Fruit fly (Drosophila melanogaster): ENCODE measurements around the gene Cyt-c-p.

Cyt-c-p gene

DNA sequence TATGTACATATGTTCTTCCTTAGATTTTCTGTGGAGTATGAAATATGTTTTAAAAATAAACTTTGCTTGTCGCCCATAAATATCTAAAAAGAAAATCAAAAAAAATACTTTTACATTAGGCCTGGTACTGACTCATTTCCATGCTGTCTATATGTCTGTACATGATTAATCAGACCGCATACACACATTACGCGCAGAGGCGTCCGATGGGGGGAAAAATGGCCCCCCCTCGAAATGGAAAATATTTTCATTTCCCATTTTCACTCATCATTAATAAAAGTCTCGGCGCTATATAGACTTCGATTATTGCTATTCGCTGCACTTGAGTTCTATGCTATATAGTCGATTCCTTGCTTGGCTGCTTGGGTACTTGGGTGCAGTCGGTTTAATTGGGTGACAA is 42.2 kb downstream of the Cyt-c-p start:
- TF ChIP-seq toe (GFP tag; optimal IDR thresholded peaks at IDR 0.05) (no peak), kay (GFP tag; ENCODE audit: borderline replicate concordance) (no peak)

DNA sequence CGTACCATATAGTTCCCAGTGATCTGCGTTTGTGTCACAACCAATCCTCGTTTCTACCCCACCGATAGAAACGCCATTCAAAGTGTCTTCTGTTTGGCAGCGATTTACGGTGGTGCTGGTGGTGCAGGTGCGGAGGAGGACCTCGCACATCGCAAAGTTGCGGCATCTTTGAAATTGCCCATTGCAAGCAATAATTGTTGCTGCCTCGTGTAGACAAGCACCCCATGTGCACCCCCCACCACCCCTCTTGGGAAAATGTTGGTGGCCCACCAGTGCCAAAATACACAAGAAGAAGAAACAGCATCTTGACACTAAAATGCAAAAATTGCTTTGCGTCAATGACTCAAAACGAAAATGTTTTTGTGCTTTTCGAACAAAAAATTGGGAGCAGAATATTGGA is 44.7 kb downstream of the Cyt-c-p start:
- no peak for TF ChIP-seq CG7045 (GFP tag; optimal IDR thresholded peaks at IDR 0.05)
- no peak for TF ChIP-seq CG12768 (GFP tag; optimal IDR thresholded peaks at IDR 0.05)
- TF ChIP-seq CG1620 (GFP tag; optimal IDR thresholded peaks at IDR 0.05), result no peak
- TF ChIP-seq CG7101 (tag; optimal IDR thresholded peaks at IDR 0.05), result no peak
- TF ChIP-seq toe (GFP tag; optimal IDR thresholded peaks at IDR 0.05), result no peak
- no peak for TF ChIP-seq kay (GFP tag; ENCODE audit: borderline replicate concordance)
- TF ChIP-seq CG33017 (tag; optimal IDR thresholded peaks at IDR 0.05), result no peak
- TF ChIP-seq ovo (GFP tag; optimal IDR thresholded peaks at IDR 0.05), result no peak

DNA sequence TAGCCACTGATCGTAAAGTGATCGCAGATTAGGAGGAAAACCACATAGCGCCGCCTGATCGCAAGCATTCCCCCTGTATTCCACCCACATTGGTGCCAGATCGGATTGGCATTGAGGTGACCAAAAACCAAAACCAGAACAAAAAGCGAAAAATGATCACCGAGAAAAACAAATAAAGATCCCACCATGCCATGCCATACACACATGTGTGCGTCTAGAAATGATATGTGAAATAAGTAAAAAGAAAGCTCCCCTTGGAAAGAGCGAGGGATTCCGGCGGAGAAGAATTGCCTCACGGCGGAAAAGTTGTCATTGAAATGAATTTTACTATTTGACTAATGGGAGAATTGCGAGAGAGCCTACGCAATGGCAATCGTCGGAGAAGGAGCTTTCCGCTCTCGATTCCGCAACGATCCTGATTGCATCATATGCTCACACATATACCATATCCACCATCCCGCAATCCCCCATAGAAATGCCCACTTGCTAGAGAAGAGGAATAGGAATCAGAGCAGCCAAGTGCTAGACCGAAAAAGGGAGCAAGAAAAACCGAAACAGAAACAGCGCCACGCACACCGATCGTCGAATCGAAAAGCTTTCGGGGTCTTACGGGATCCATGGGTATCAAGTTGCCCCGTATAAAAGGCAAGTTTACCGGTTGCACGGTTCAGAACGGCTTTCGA is 46.5 kb downstream of the Cyt-c-p start, which contains the start of gene Mhc:
Gene Mhc, plus strand, starts transcription at position 497 of the 683 bp plus-strand sequence.
- TF ChIP-seq CG14711 (tag; optimal IDR thresholded peaks at IDR 0.05) (no peak), CG12768 (GFP tag; optimal IDR thresholded peaks at IDR 0.05) (no peak), toe (GFP tag; optimal IDR thresholded peaks at IDR 0.05) (no peak), CG33017 (tag; optimal IDR thresholded peaks at IDR 0.05) (no peak), CG7045 (GFP tag; optimal IDR thresholded peaks at IDR 0.05) (no peak)

Measured in whole organism, adult.